Worm (Caenorhabditis elegans) whole organism, L1 larva: ENCODE measurements around the gene M162.5.

ENCODE experiments used
- C04F5.9 ChIP-seq: sonication (generic microtip); optimal IDR thresholded peaks from 2 replicates; lab custom pipeline; 2016; ENCODE audit warnings: missing genetic modification characterization, missing compliant biosample characterization
- Y116A8C.19 ChIP-seq: sonication (generic microtip); optimal IDR thresholded peaks from 2 replicates; lab custom pipeline; 2016; ENCODE audit warnings: missing compliant biosample characterization, missing genetic modification characterization, borderline replicate concordance
- aha-1 ChIP-seq: fragments of 150-350 bp; optimal IDR thresholded peaks from 2 replicates; lab custom pipeline; 2014; ENCODE audit warnings: missing biosample characterization, missing genetic modification characterization
- alr-1 ChIP-seq: fragments of 200-800 bp; sonication (Bioruptor generic); optimal IDR thresholded peaks from 2 replicates; lab custom pipeline; 2018; ENCODE audit warnings: borderline replicate concordance, mild to moderate bottlenecking, missing genetic modification characterization, missing compliant biosample characterization
- aly-2 ChIP-seq: fragments of 150-350 bp; optimal IDR thresholded peaks from 2 replicates; lab custom pipeline; 2014; ENCODE audit warnings: missing biosample characterization, missing genetic modification characterization
- efl-1 ChIP-seq, 4 experiments: fragments of 150-350 bp; optimal IDR thresholded peaks in 3 of 4; peaks in 1 of 4; 1 replicate in 1 of 4; 2 replicates in 3 of 4; lab custom pipeline; 2014; ENCODE audit warnings: missing biosample characterization in 2 of 4, missing genetic modification characterization in 2 of 4, missing genetic modification reagents in 2 of 4
- efl-3 ChIP-seq: fragments of 200-800 bp; sonication (Bioruptor generic); optimal IDR thresholded peaks from 2 replicates; lab custom pipeline; 2018; ENCODE audit warnings: mild to moderate bottlenecking, missing genetic modification characterization, missing compliant biosample characterization
- egl-13 ChIP-seq: sonication (generic microtip); optimal IDR thresholded peaks from 2 replicates; lab custom pipeline; 2016; ENCODE audit warnings: missing genotype, missing genetic modification reagents, missing genetic modification characterization, missing compliant biosample characterization
- elt-2 ChIP-seq: sonication (generic microtip); optimal IDR thresholded peaks from 2 replicates; lab custom pipeline; 2016; ENCODE audit warnings: missing genetic modification characterization, mild to moderate bottlenecking, inconsistent platforms, missing compliant biosample characterization, missing genetic modification reagents
- elt-3 ChIP-seq, 6 experiments: fragments of 150-350 bp in 1 of 6; sonication (generic microtip); optimal IDR thresholded peaks; 2 replicates each; lab custom pipeline; 2017 to 2018; ENCODE audit warnings: missing biosample characterization in 6 of 6, missing genetic modification characterization in 6 of 6, inconsistent platforms in 1 of 6
- ets-5 ChIP-seq: fragments of 200-800 bp; sonication (Bioruptor generic); IDR thresholded peaks from 2 replicates; pipeline ENCODE4 v1.3.6; 2022; ENCODE audit warnings: missing genetic modification characterization, missing compliant biosample characterization
- fkh-4 ChIP-seq: sonication (generic microtip); optimal IDR thresholded peaks from 2 replicates; lab custom pipeline; 2016; ENCODE audit warnings: missing compliant biosample characterization, missing genetic modification characterization, borderline replicate concordance
- fos-1 ChIP-seq: fragments of 150-350 bp; optimal IDR thresholded peaks from 2 replicates; lab custom pipeline; 2014; ENCODE audit warnings: missing biosample characterization, missing genetic modification characterization
- grh-1 ChIP-seq: fragments of 200-800 bp; sonication (Bioruptor generic); IDR thresholded peaks from 2 replicates; pipeline ENCODE4 v1.3.6; 2022; ENCODE audit warnings: missing genetic modification reagents, missing genetic modification characterization, missing compliant biosample characterization
- hlh-17 ChIP-seq: fragments of 200-800 bp; sonication (Bioruptor generic); optimal IDR thresholded peaks from 2 replicates; lab custom pipeline; 2018; ENCODE audit warnings: missing genetic modification characterization, mild to moderate bottlenecking, missing compliant biosample characterization, moderate library complexity, borderline replicate concordance
- hlh-4 ChIP-seq: sonication (generic microtip); optimal IDR thresholded peaks from 2 replicates; lab custom pipeline; 2016; ENCODE audit warnings: mild to moderate bottlenecking, missing genetic modification characterization, missing compliant biosample characterization
- irx-1 ChIP-seq: sonication (generic microtip); optimal IDR thresholded peaks from 2 replicates; lab custom pipeline; 2016; ENCODE audit warnings: missing genetic modification characterization, missing compliant biosample characterization
- isw-1 ChIP-seq: fragments of 200-800 bp; sonication (Bioruptor generic); IDR thresholded peaks from 2 replicates; pipeline ENCODE4 v1.3.6; 2022; ENCODE audit warnings: missing genetic modification characterization, missing compliant biosample characterization
- jun-1 ChIP-seq: fragments of 150-350 bp; optimal IDR thresholded peaks from 2 replicates; lab custom pipeline; 2014; ENCODE audit warnings: missing biosample characterization, missing genetic modification reagents, missing genetic modification characterization
- lin-13 ChIP-seq: fragments of 150-350 bp; optimal IDR thresholded peaks from 2 replicates; lab custom pipeline; 2014; ENCODE audit warnings: missing biosample characterization, missing genetic modification reagents, missing genetic modification characterization
- lsy-2 ChIP-seq, 2 experiments: fragments of 150-350 bp; optimal IDR thresholded peaks; 2 replicates each; lab custom pipeline; 2014; ENCODE audit warnings: missing biosample characterization in 2 of 2, missing genetic modification characterization in 2 of 2
- nhr-11 ChIP-seq: fragments of 150-350 bp; optimal IDR thresholded peaks from 2 replicates; lab custom pipeline; 2014; ENCODE audit warnings: missing biosample characterization, missing genetic modification characterization
- nhr-12 ChIP-seq: sonication (generic microtip); optimal IDR thresholded peaks from 2 replicates; lab custom pipeline; 2017; ENCODE audit warnings: missing biosample characterization, missing genetic modification characterization
- nhr-19 ChIP-seq: fragments of 200-800 bp; sonication (Bioruptor generic); conservative IDR thresholded peaks from 2 replicates; pipeline ENCODE4 v1.3.6; 2022; ENCODE audit warnings: missing genetic modification characterization, missing compliant biosample characterization
- nhr-71 ChIP-seq: sonication (generic microtip); optimal IDR thresholded peaks from 2 replicates; lab custom pipeline; 2016; ENCODE audit warnings: mild to moderate bottlenecking, missing genetic modification characterization, moderate library complexity, missing compliant biosample characterization
- nhr-90 ChIP-seq: sonication (generic microtip); optimal IDR thresholded peaks from 2 replicates; lab custom pipeline; 2016; ENCODE audit warnings: mild to moderate bottlenecking, missing genetic modification characterization, missing compliant biosample characterization; ENCODE audit not compliant: poor library complexity
- pag-3 ChIP-seq: sonication (generic microtip); optimal IDR thresholded peaks from 2 replicates; lab custom pipeline; 2017; ENCODE audit warnings: missing genetic modification characterization, mild to moderate bottlenecking, missing compliant biosample characterization, antibody characterized with exemption, borderline replicate concordance; ENCODE audit not compliant: insufficient read depth
- skn-1 ChIP-seq: fragments of 150-350 bp; optimal IDR thresholded peaks from 2 replicates; lab custom pipeline; 2014; ENCODE audit warnings: missing biosample characterization, missing genetic modification characterization
- snpc-4 ChIP-seq: fragments of 150-350 bp; optimal IDR thresholded peaks from 2 replicates; lab custom pipeline; 2014; ENCODE audit warnings: missing biosample characterization, missing genetic modification characterization
- sptf-1 ChIP-seq: fragments of 150-350 bp; optimal IDR thresholded peaks from 2 replicates; lab custom pipeline; 2014; ENCODE audit warnings: missing biosample characterization, missing genetic modification characterization
- tbx-2 ChIP-seq: sonication (generic microtip); optimal IDR thresholded peaks from 2 replicates; lab custom pipeline; 2016; ENCODE audit warnings: missing genetic modification characterization, missing compliant biosample characterization
- tlp-1 ChIP-seq: fragments of 150-350 bp; optimal IDR thresholded peaks from 2 replicates; lab custom pipeline; 2014; ENCODE audit warnings: missing biosample characterization, missing genetic modification characterization
- unc-130 ChIP-seq: fragments of 150-350 bp; optimal IDR thresholded peaks from 2 replicates; lab custom pipeline; 2017; ENCODE audit warnings: missing biosample characterization, missing genetic modification characterization, inconsistent platforms
- unc-98 ChIP-seq: fragments of 200-800 bp; sonication (Bioruptor generic); IDR thresholded peaks from 2 replicates; pipeline ENCODE4 v1.3.6; 2022; ENCODE audit warnings: missing genetic modification characterization, missing compliant biosample characterization
- vab-15 ChIP-seq: sonication (generic microtip); optimal IDR thresholded peaks from 2 replicates; lab custom pipeline; 2017; ENCODE audit warnings: missing genotype, mild to moderate bottlenecking, missing genetic modification characterization, missing compliant biosample characterization
- xbp-1 ChIP-seq: sonication (generic microtip); optimal IDR thresholded peaks from 2 replicates; lab custom pipeline; 2016; ENCODE audit warnings: missing genetic modification characterization, missing compliant biosample characterization
- zag-1 ChIP-seq: fragments of 150-350 bp; optimal IDR thresholded peaks from 2 replicates; lab custom pipeline; 2014; ENCODE audit warnings: missing biosample characterization, missing genetic modification characterization
- zip-4 ChIP-seq: fragments of 200-800 bp; sonication (Bioruptor generic); optimal IDR thresholded peaks from 2 replicates; lab custom pipeline; 2018; ENCODE audit warnings: mild to moderate bottlenecking, missing genetic modification characterization, moderate library complexity, missing compliant biosample characterization

Gene M162.5

DNA sequence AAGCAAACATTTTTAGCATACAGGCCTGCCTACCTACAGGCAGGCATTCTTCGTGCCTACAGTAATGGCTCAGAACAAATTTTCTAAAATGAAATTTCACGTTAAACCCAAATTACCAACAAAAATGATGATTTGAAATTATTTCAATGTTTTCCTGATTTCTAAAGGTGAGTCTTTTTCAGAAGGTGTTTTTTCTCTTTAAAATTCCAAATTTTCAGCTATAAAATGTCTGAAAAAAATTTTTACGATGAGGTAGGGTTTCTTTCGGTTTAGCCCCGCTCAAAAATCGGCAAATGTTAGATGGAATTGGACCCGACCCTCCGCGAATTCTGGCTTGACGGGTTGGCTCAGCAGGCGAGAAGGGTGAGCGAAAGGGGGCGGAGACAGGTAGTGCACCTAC lies 15.0 kb upstream of the M162.5 start, which contains the start of gene W04E12.5:
W04E12.5 (plus strand) TSS at position 301 of the 400 bp plus-strand sequence.
- TF ChIP-seq unc-98 (GFP tag; lab: Robert Waterston, UW) (no peak), egl-13 (tag; lab: Kevin White, UChicago) (no peak), efl-3 (GFP tag; lab: Kevin White, UChicago) (no peak), Y116A8C.19 (no peak), jun-1 (tag; lab: Kevin White, UChicago) (no peak), ets-5 (no peak), grh-1 (GFP tag; lab: Robert Waterston, UW) (no peak), hlh-4 (tag; lab: Kevin White, UChicago) (no peak), nhr-90 (tag; lab: Kevin White, UChicago) (no peak), elt-3 (tag; optimal IDR thresholded peaks at IDR 0.05; lab: Kevin White, UChicago) (no peak), tbx-2 (tag; lab: Kevin White, UChicago) (no peak), fos-1 (tag; lab: Kevin White, UChicago) (no peak), xbp-1 (tag; lab: Kevin White, UChicago) (no peak)

DNA sequence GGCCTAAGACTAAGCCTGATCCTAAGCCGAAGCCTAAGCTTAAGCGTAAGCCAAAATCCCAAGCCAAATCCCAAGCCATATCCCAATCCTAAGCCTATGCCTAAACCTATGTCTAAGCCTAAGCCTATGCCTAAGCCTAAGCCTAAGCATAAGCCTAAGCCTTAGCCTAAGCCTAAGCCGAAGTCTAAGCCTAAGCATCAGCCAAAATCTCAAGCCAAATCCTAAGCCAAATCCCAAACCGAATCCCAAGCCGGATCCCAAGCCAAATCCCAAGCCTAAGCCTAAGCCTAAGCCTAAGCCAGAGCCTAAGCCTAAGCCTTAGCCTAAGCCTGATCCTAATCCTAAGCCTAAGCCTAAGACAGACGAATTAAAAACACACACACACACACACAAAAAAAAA lies 13.7 kb upstream of the M162.5 start:
- TF ChIP-seq aha-1 (tag; lab: Kevin White, UChicago) (no peak), unc-130 (tag; lab: Kevin White, UChicago) (no peak), alr-1 (no peak), zag-1 (no peak), nhr-12 (no peak), nhr-71 (tag; lab: Kevin White, UChicago) (no peak), irx-1 (tag; lab: Kevin White, UChicago) (no peak), egl-13 (tag; lab: Kevin White, UChicago) (no peak), lin-13 (no peak), Y116A8C.19 (no peak)

DNA sequence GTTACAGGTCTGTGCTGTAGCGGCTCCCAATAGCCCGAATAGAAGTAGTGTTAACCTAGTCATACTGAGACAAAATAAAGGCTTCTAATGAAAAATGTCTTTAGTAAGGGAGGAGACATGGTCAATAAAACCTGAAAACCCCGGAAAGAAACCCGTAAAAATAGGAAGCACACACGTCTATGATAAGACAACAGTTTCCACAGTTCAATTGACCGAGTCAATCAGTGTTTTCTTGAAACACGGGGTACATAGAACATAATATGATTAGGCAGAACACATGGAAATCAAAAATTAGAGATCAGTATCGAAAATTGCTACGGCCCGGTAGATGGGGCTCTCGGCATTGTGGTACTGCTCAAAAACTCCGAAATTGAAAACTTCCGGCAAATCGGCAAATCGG lies 9.7 kb upstream of the M162.5 start, which contains the start of gene clec-49:
clec-49 (minus strand) TSS at position 103 of the 400 bp plus-strand sequence.
- TF ChIP-seq C04F5.9 (no peak), elt-2 (tag; lab: Kevin White, UChicago) (peak; percentile 1)

DNA sequence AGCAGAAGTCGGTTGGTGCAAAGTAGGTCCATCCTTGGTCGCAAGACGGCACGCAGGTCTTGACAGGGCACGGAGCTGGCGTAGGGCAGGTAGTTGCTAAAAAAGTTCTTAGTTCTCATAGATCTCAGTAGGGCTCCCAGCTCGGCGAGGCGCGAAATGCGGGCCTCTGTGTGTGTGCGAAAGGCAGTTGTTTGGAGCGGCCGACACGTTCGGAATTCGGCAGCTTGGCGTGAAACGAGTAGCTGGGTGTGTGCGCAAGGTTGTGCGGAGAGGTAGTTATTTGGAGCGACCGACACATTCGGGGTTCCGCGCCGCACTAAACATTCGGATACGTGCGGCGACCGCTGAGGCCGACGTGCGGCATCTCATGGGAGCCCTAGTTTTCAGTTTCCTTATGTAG lies 8.0 kb upstream of the M162.5 start:
- no peak for TF ChIP-seq snpc-4
- TF ChIP-seq fos-1 (tag; lab: Kevin White, UChicago), result no peak
- no peak for TF ChIP-seq zip-4 (GFP tag; lab: Kevin White, UChicago)
- TF ChIP-seq vab-15 (tag; lab: Kevin White, UChicago), result no peak
- no peak for TF ChIP-seq Y116A8C.19
- no peak for TF ChIP-seq lsy-2 (tag; optimal IDR thresholded peaks at IDR 0.05; lab: Kevin White, UChicago)
- no peak for TF ChIP-seq tlp-1 (tag; lab: Kevin White, UChicago)
- no peak for TF ChIP-seq aly-2
- no peak for TF ChIP-seq isw-1
- no peak for TF ChIP-seq nhr-19 (GFP tag; lab: Robert Waterston, UW)
- TF ChIP-seq fkh-4 (tag; lab: Kevin White, UChicago), result no peak
- TF ChIP-seq skn-1, result no peak
- no peak for TF ChIP-seq hlh-17 (GFP tag; lab: Kevin White, UChicago)
- no peak for TF ChIP-seq lin-13
- TF ChIP-seq pag-3, result no peak
- no peak for TF ChIP-seq efl-1 (optimal IDR thresholded peaks at IDR 0.05; lab: Kevin White, UChicago)
- TF ChIP-seq efl-1 (GFP tag; optimal IDR thresholded peaks at IDR 0.05 in 1 of 2; lab: Kevin White, UChicago), result no peak
- no peak for TF ChIP-seq irx-1 (tag; lab: Kevin White, UChicago)
- no peak for TF ChIP-seq sptf-1 (tag; lab: Kevin White, UChicago)
- no peak for TF ChIP-seq xbp-1 (tag; lab: Kevin White, UChicago)
- TF ChIP-seq nhr-11 (tag; lab: Kevin White, UChicago), result no peak
